Worm (Caenorhabditis elegans) whole organism, mixed stage, embryonic: ENCODE data around the gene C44C10.10.

Experiments used
- nhr-28 ChIP-seq: fragments of 150-350 bp; optimal IDR thresholded peaks from 2 replicates; lab custom pipeline; 2014; ENCODE audit warnings: missing biosample characterization, missing genetic modification characterization
- nhr-76 ChIP-seq: sonication (generic microtip); optimal IDR thresholded peaks from 2 replicates; lab custom pipeline; 2017; ENCODE audit warnings: missing biosample characterization, missing genetic modification characterization
- sptf-1 ChIP-seq: sonication (generic microtip); optimal IDR thresholded peaks from 2 replicates; lab custom pipeline; 2017; ENCODE audit warnings: mild to moderate bottlenecking, missing genetic modification characterization, moderate library complexity, missing compliant biosample characterization

- TF ChIP-seq nhr-28 (tag; lab: Kevin White, UChicago), result no peak
- TF ChIP-seq nhr-76 (tag; lab: Kevin White, UChicago), result no peak
- TF ChIP-seq sptf-1 (tag; lab: Kevin White, UChicago), result no peak
These were observed 2.2 kb upstream of the C44C10.10 start, which contains the start of gene C44C10.7 for ce11 chrX:11687836-11688319.
